Fruit fly (Drosophila melanogaster) whole organism, embryonic: ENCODE data around the gene CG32195.

Experiments
- B-H2 ChIP-seq: fragments of 200-800 bp; sonication (Bioruptor generic); optimal IDR thresholded peaks from 2 replicates; lab custom pipeline; 2018; ENCODE audit warnings: missing biosample characterization, mild to moderate bottlenecking, missing genetic modification characterization
- Bgb ChIP-seq: fragments of 200-800 bp; sonication (Bioruptor generic); IDR thresholded peaks from 2 replicates; pipeline ENCODE4 v1.3.6; 2022; ENCODE audit warnings: missing biosample characterization, missing genetic modification characterization; ENCODE audit not compliant: partially characterized antibody
- CG10654 ChIP-seq: fragments of 200-800 bp; sonication (Bioruptor generic); optimal IDR thresholded peaks from 2 replicates; lab custom pipeline; 2016; ENCODE audit warnings: missing biosample characterization, missing genetic modification characterization
- CG11456 ChIP-seq: fragments of 200-800 bp; sonication (Bioruptor generic); IDR thresholded peaks from 3 replicates; pipeline ENCODE4 v1.3.6; 2022; ENCODE audit warnings: missing biosample characterization, missing genetic modification characterization
- CG12299 ChIP-seq: fragments of 200-800 bp; sonication (Bioruptor generic); optimal IDR thresholded peaks from 2 replicates; lab custom pipeline; 2018; ENCODE audit warnings: missing biosample characterization, mild to moderate bottlenecking, missing genetic modification characterization
- CG12744 ChIP-seq: fragments of 200-800 bp; sonication (Bioruptor generic); optimal IDR thresholded peaks from 2 replicates; lab custom pipeline; 2016; ENCODE audit warnings: missing biosample characterization, missing genetic modification characterization
- CG14050 ChIP-seq: fragments of 200-800 bp; sonication (Bioruptor generic); IDR thresholded peaks from 3 replicates; pipeline ENCODE4 v1.3.6; 2022; ENCODE audit warnings: missing biosample characterization, missing genetic modification characterization
- CG14710 ChIP-seq: fragments of 200-800 bp; sonication (Bioruptor generic); optimal IDR thresholded peaks from 3 replicates; lab custom pipeline; 2019; ENCODE audit warnings: missing biosample characterization, mild to moderate bottlenecking, missing genetic modification characterization, moderate library complexity
- CG14965 ChIP-seq: fragments of 200-800 bp; sonication (Bioruptor generic); optimal IDR thresholded peaks from 2 replicates; lab custom pipeline; 2016; ENCODE audit warnings: missing biosample characterization, missing genetic modification characterization, borderline replicate concordance
- CG15073 ChIP-seq: fragments of 200-800 bp; sonication (Bioruptor generic); optimal IDR thresholded peaks from 2 replicates; lab custom pipeline; 2016; ENCODE audit warnings: missing biosample characterization, missing genetic modification characterization
- CG15479 ChIP-seq: fragments of 200-800 bp; sonication (Bioruptor generic); optimal IDR thresholded peaks from 3 replicates; lab custom pipeline; 2019; ENCODE audit warnings: missing biosample characterization, mild to moderate bottlenecking, missing genetic modification characterization, moderate library complexity
- CG17385 ChIP-seq: fragments of 200-800 bp; sonication (Bioruptor generic); optimal IDR thresholded peaks from 3 replicates; lab custom pipeline; 2018; ENCODE audit warnings: missing biosample characterization, mild to moderate bottlenecking, missing genetic modification characterization
- CG2129 ChIP-seq: fragments of 200-800 bp; sonication (Bioruptor generic); IDR thresholded peaks from 2 replicates; pipeline ENCODE4 v1.3.6; 2022; ENCODE audit warnings: missing biosample characterization, missing genetic modification characterization; ENCODE audit not compliant: partially characterized antibody
- CG34224 ChIP-seq: fragments of 200-800 bp; sonication (Bioruptor generic); IDR thresholded peaks from 3 replicates; pipeline ENCODE4 v1.3.6; 2022; ENCODE audit warnings: missing biosample characterization, missing genetic modification characterization; ENCODE audit not compliant: partially characterized antibody
- CG34422 ChIP-seq: fragments of 200-800 bp; sonication (Bioruptor generic); IDR thresholded peaks from 3 replicates; pipeline ENCODE4 v1.3.6; 2022; ENCODE audit warnings: missing biosample characterization, missing genetic modification characterization
- CG3726 ChIP-seq: fragments of 200-800 bp; sonication (Bioruptor generic); IDR thresholded peaks from 3 replicates; pipeline ENCODE4, ENCODE4 v1.3.6; 2022; ENCODE audit warnings: missing biosample characterization, missing genetic modification characterization
- CG4360 ChIP-seq: fragments of 200-800 bp; sonication (Bioruptor generic); IDR thresholded peaks from 2 replicates; pipeline ENCODE4 v1.3.6; 2022; ENCODE audit warnings: missing biosample characterization, missing genetic modification characterization
- CG4820 ChIP-seq: fragments of 200-800 bp; sonication (Bioruptor generic); optimal IDR thresholded peaks from 3 replicates; lab custom pipeline; 2016; ENCODE audit warnings: missing biosample characterization, missing genetic modification characterization
- CG7839 ChIP-seq: fragments of 200-800 bp; sonication (Bioruptor generic); optimal IDR thresholded peaks from 3 replicates; lab custom pipeline; 2018; ENCODE audit warnings: missing biosample characterization, mild to moderate bottlenecking, missing genetic modification characterization, moderate library complexity
- CG8089 ChIP-seq: fragments of 200-800 bp; sonication (Bioruptor generic); optimal IDR thresholded peaks from 3 replicates; lab custom pipeline; 2016; ENCODE audit warnings: missing biosample characterization, missing genetic modification characterization
- CG8765 ChIP-seq: fragments of 200-800 bp; sonication (Bioruptor generic); IDR thresholded peaks from 2 replicates; pipeline ENCODE4 v1.3.6; 2022; ENCODE audit warnings: missing biosample characterization, missing genetic modification characterization
- CG8944 ChIP-seq: fragments of 200-800 bp; sonication (Bioruptor generic); optimal IDR thresholded peaks from 3 replicates; lab custom pipeline; 2016; ENCODE audit warnings: missing biosample characterization, missing genetic modification characterization
- CHES-1-like ChIP-seq: fragments of 200-800 bp; sonication (Bioruptor generic); optimal IDR thresholded peaks from 2 replicates; lab custom pipeline; 2016; ENCODE audit warnings: missing biosample characterization, missing genetic modification characterization
- D19A ChIP-seq: fragments of 200-800 bp; optimal IDR thresholded peaks from 3 replicates; lab custom pipeline; 2019; ENCODE audit warnings: missing biosample characterization, mild to moderate bottlenecking, missing genetic modification characterization, moderate library complexity
- Gug ChIP-seq: fragments of 200-800 bp; sonication (Bioruptor generic); IDR thresholded peaks from 4 replicates; pipeline ENCODE4 v1.3.6; 2022; ENCODE audit warnings: missing biosample characterization, missing genetic modification characterization
- H15 ChIP-seq: fragments of 200-800 bp; sonication (Bioruptor generic); IDR thresholded peaks from 3 replicates; pipeline ENCODE4 v1.3.6; 2022; ENCODE audit warnings: missing biosample characterization, missing genetic modification characterization
- HLH4C ChIP-seq: fragments of 200-800 bp; sonication (Bioruptor generic); IDR thresholded peaks from 3 replicates; pipeline ENCODE4 v1.3.6; 2022; ENCODE audit warnings: missing biosample characterization, missing genetic modification characterization; ENCODE audit not compliant: partially characterized antibody
- HLHmδ ChIP-seq: fragments of 200-800 bp; sonication (Bioruptor generic); optimal IDR thresholded peaks from 2 replicates; lab custom pipeline; 2018; ENCODE audit warnings: missing biosample characterization, mild to moderate bottlenecking, missing genetic modification characterization, moderate library complexity
- Hand ChIP-seq: fragments of 200-800 bp; sonication (Bioruptor generic); optimal IDR thresholded peaks from 2 replicates; lab custom pipeline; 2017; ENCODE audit warnings: mild to moderate bottlenecking, missing biosample characterization, missing genetic modification reagents, missing genetic modification characterization
- Hsf ChIP-seq: fragments of 200-800 bp; sonication (Bioruptor generic); optimal IDR thresholded peaks from 3 replicates; lab custom pipeline; 2016; ENCODE audit warnings: missing biosample characterization, missing genetic modification characterization
- MTF-1 ChIP-seq: fragments of 200-800 bp; sonication (Bioruptor generic); optimal IDR thresholded peaks from 2 replicates; lab custom pipeline; 2018; ENCODE audit warnings: missing biosample characterization, mild to moderate bottlenecking, missing genetic modification characterization, borderline replicate concordance
- Spps ChIP-seq: fragments of 200-800 bp; sonication (Bioruptor generic); optimal IDR thresholded peaks from 2 replicates; lab custom pipeline; 2018; ENCODE audit warnings: missing biosample characterization, mild to moderate bottlenecking, missing genetic modification characterization
- ato ChIP-seq: fragments of 200-800 bp; sonication (Bioruptor generic); IDR thresholded peaks from 2 replicates; pipeline ENCODE4 v1.3.6; 2022; ENCODE audit warnings: missing biosample characterization, missing genetic modification characterization; ENCODE audit not compliant: partially characterized antibody
- cg ChIP-seq: fragments of 200-800 bp; sonication (Bioruptor generic); optimal IDR thresholded peaks from 3 replicates; lab custom pipeline; 2019; ENCODE audit warnings: missing biosample characterization, mild to moderate bottlenecking, missing genetic modification characterization, moderate library complexity
- gce ChIP-seq: fragments of 200-800 bp; sonication (Bioruptor generic); IDR thresholded peaks from 3 replicates; pipeline ENCODE4 v1.3.6; 2022; ENCODE audit warnings: missing biosample characterization, missing genetic modification characterization
- gcm2 ChIP-seq: fragments of 200-800 bp; sonication (Bioruptor generic); optimal IDR thresholded peaks from 2 replicates; lab custom pipeline; 2016; ENCODE audit warnings: missing biosample characterization, missing genetic modification characterization
- grau ChIP-seq: fragments of 200-800 bp; optimal IDR thresholded peaks from 3 replicates; lab custom pipeline; 2019; ENCODE audit warnings: missing biosample characterization, mild to moderate bottlenecking, missing genetic modification characterization, moderate library complexity
- hb ChIP-seq: fragments of 200-800 bp; sonication (Bioruptor generic); IDR thresholded peaks from 3 replicates; pipeline ENCODE4 v1.3.6; 2022; ENCODE audit warnings: missing biosample characterization, missing genetic modification characterization; ENCODE audit not compliant: partially characterized antibody
- hth ChIP-seq: fragments of >200 bp; optimal IDR thresholded peaks from 2 replicates; lab custom pipeline; 2017; ENCODE audit warnings: inconsistent platforms
- inv ChIP-seq: fragments of 200-800 bp; sonication (Bioruptor generic); IDR thresholded peaks from 2 replicates; pipeline ENCODE4 v1.3.6; 2022; ENCODE audit warnings: missing biosample characterization, missing genetic modification characterization; ENCODE audit not compliant: partially characterized antibody
- klu ChIP-seq: fragments of 200-800 bp; sonication (Bioruptor generic); IDR thresholded peaks from 2 replicates; pipeline ENCODE4 v1.3.6; 2022; ENCODE audit warnings: missing biosample characterization, missing genetic modification characterization
- lov ChIP-seq, 2 experiments: fragments of 200-800 bp in 1 of 2; fragments of >200 bp in 1 of 2; sonication (Bioruptor generic) in 1 of 2; IDR thresholded peaks in 1 of 2; optimal IDR thresholded peaks in 1 of 2; 2 replicates in 1 of 2; 3 replicates in 1 of 2; pipeline versions ENCODE4 v1.3.6 to Lab custom; 2017 to 2022; ENCODE audit warnings: missing biosample characterization in 1 of 2, missing genetic modification characterization in 1 of 2
- nom ChIP-seq: fragments of 200-800 bp; sonication (Bioruptor generic); optimal IDR thresholded peaks from 2 replicates; lab custom pipeline; 2017; ENCODE audit warnings: missing biosample characterization, missing genetic modification characterization, mild to moderate bottlenecking, moderate library complexity, missing genetic modification reagents
- pum ChIP-seq: fragments of 200-800 bp; sonication (Bioruptor generic); optimal IDR thresholded peaks from 2 replicates; lab custom pipeline; 2016; ENCODE audit warnings: missing biosample characterization, missing genetic modification characterization
- repo ChIP-seq: fragments of 200-800 bp; sonication (Bioruptor generic); optimal IDR thresholded peaks from 2 replicates; lab custom pipeline; 2016; ENCODE audit warnings: missing biosample characterization, missing genetic modification characterization
- sd ChIP-seq: fragments of 200-800 bp; sonication (Bioruptor generic); optimal IDR thresholded peaks from 3 replicates; lab custom pipeline; 2018; ENCODE audit warnings: missing biosample characterization, mild to moderate bottlenecking, missing genetic modification characterization, moderate library complexity
- sens ChIP-seq: fragments of 200-800 bp; sonication (Bioruptor generic); peaks from one replicate; lab custom pipeline; 2016; ENCODE audit warnings: missing biosample characterization, missing genetic modification characterization
- sim ChIP-seq: fragments of 200-800 bp; sonication (Bioruptor generic); IDR thresholded peaks from 2 replicates; pipeline ENCODE4 v1.3.6; 2022; ENCODE audit warnings: missing biosample characterization, missing genetic modification characterization
- stwl ChIP-seq: fragments of 200-800 bp; sonication (Bioruptor generic); optimal IDR thresholded peaks from 3 replicates; lab custom pipeline; 2018; ENCODE audit warnings: missing biosample characterization, mild to moderate bottlenecking, missing genetic modification characterization, moderate library complexity
- vfl ChIP-seq: fragments of 200-800 bp; sonication (Bioruptor generic); optimal IDR thresholded peaks from 2 replicates; lab custom pipeline; 2016; ENCODE audit warnings: missing biosample characterization, missing genetic modification characterization

The CG32195 gene

dm6 chr3L:18062959-18063510 is 49.7 kb upstream of the CG32195 start (continued):
- no peak for TF ChIP-seq CG8765 (GFP tag; lab: Robert Waterston, UW)
- TF ChIP-seq sim (GFP tag; lab: Robert Waterston, UW) = no peak
- TF ChIP-seq CG34422 (GFP tag; lab: Robert Waterston, UW) = no peak
- peak; percentile 50 for TF ChIP-seq CG7839 (tag; lab: Kevin White, UChicago)
- no peak; the same call in 2 of the 3 replicates for TF ChIP-seq CG34224 (GFP tag; lab: Robert Waterston, UW)
- no peak for TF ChIP-seq hb (GFP tag; lab: Robert Waterston, UW)
- TF ChIP-seq grau (tag; lab: Kevin White, UChicago) = peak; percentile 55
- TF ChIP-seq repo = no peak
- peak; percentile 89 for TF ChIP-seq cg (GFP tag; lab: Kevin White, UChicago)
- TF ChIP-seq CG17385 (GFP tag; lab: Kevin White, UChicago) = no peak
- TF ChIP-seq pum (GFP tag; lab: Kevin White, UChicago) = no peak
- peak; percentile 58 for TF ChIP-seq Spps
- TF ChIP-seq CG11456 = no peak
- no peak for TF ChIP-seq ato (GFP tag; lab: Robert Waterston, UW)
- TF ChIP-seq CG4820 (GFP tag; lab: Kevin White, UChicago) = no peak
- no peak for TF ChIP-seq CG15479 (GFP tag; lab: Kevin White, UChicago)
- TF ChIP-seq gcm2 = no peak
- no peak for TF ChIP-seq MTF-1 (GFP tag; lab: Kevin White, UChicago)
- no peak for TF ChIP-seq Bgb (GFP tag; lab: Robert Waterston, UW)
- no peak for TF ChIP-seq klu
- no peak for TF ChIP-seq CG8089 (GFP tag; lab: Kevin White, UChicago)
- no peak for TF ChIP-seq Gug (GFP tag; lab: Robert Waterston, UW)
- no peak for TF ChIP-seq CG10654 (GFP tag; lab: Kevin White, UChicago)
- TF ChIP-seq CG15073 = no peak
- TF ChIP-seq CG12744 (GFP tag; lab: Kevin White, UChicago) = no peak
- peak; percentile 41 for TF ChIP-seq CG14710
- no peak for TF ChIP-seq B-H2 (GFP tag; lab: Kevin White, UChicago)
- no peak for TF ChIP-seq HLHmδ (GFP tag; lab: Kevin White, UChicago)
- TF ChIP-seq CG14965 = no peak
- TF ChIP-seq D19A (tag; lab: Kevin White, UChicago) = peak; percentile 48
- no peak for TF ChIP-seq CG8944 (GFP tag; lab: Kevin White, UChicago)
- no peak for TF ChIP-seq vfl (GFP tag; lab: Kevin White, UChicago)
- TF ChIP-seq stwl = peak; percentile 24
- TF ChIP-seq HLH4C = no peak
- TF ChIP-seq CHES-1-like = no peak
- TF ChIP-seq gce (GFP tag; lab: Robert Waterston, UW) = 0 out of 3 replicates have a peak, but pooled peaks have one; percentile 34
- TF ChIP-seq nom = peak; percentile 75
- TF ChIP-seq CG3726 (GFP tag; lab: Robert Waterston, UW) = no peak
- no peak for TF ChIP-seq CG12299 (tag; lab: Kevin White, UChicago)
- no peak for TF ChIP-seq Hand (GFP tag; lab: Kevin White, UChicago)
- no peak for TF ChIP-seq sd (tag; lab: Kevin White, UChicago)
- no peak for TF ChIP-seq hth
- TF ChIP-seq inv (GFP tag; lab: Robert Waterston, UW) = no peak
- no peak for TF ChIP-seq lov (optimal IDR thresholded peaks at IDR 0.05; lab: Kevin White, UChicago)
- no peak; the same call in 2 of the 3 replicates for TF ChIP-seq lov (GFP tag; IDR thresholded peaks at IDR 0.05; lab: Robert Waterston, UW)
- TF ChIP-seq sens (GFP tag; lab: Kevin White, UChicago) = peak; percentile 65
- TF ChIP-seq CG14050 (GFP tag; lab: Robert Waterston, UW) = no peak
- TF ChIP-seq H15 = no peak
- no peak for TF ChIP-seq Hsf (GFP tag; lab: Kevin White, UChicago)
- TF ChIP-seq CG2129 (GFP tag; lab: Robert Waterston, UW) = no peak
- no peak for TF ChIP-seq CG4360
